Worm (Caenorhabditis elegans) whole organism, L3 larva: Measurements from ENCODE around the gene pix-1.

ENCODE experiments used
- fos-1 ChIP-seq: fragments of 150-350 bp; optimal IDR thresholded peaks from 2 replicates; lab custom pipeline; 2014; ENCODE audit warnings: missing biosample characterization, missing genetic modification characterization
- mdl-1 ChIP-seq: fragments of 150-350 bp; optimal IDR thresholded peaks from 2 replicates; lab custom pipeline; 2014; ENCODE audit warnings: missing biosample characterization, missing genetic modification characterization
- ztf-4 ChIP-seq: fragments of 150-350 bp; optimal IDR thresholded peaks from 2 replicates; lab custom pipeline; 2014; ENCODE audit warnings: missing biosample characterization, missing genetic modification characterization

ce11 chrX:13724364-13724763, 2.7 kb upstream of the pix-1 start, which contains the start of gene K11E4.6:
- no peak for TF ChIP-seq mdl-1
- TF ChIP-seq ztf-4 (tag; lab: Kevin White, UChicago) = no peak
- no peak for TF ChIP-seq fos-1
